Worm (Caenorhabditis elegans) whole organism, young adult: Measurements from ENCODE around the gene F36H12.17.

Experiments used
- D2030.7 ChIP-seq: fragments of 200-800 bp; sonication (Bioruptor generic); IDR thresholded peaks from 2 replicates; pipeline ENCODE4 v1.3.6; 2022; ENCODE audit warnings: missing genetic modification reagents, missing genetic modification characterization, missing compliant biosample characterization
- F22D6.2 ChIP-seq: sonication (generic microtip); optimal IDR thresholded peaks from 2 replicates; lab custom pipeline; 2016; ENCODE audit warnings: mild to moderate bottlenecking, missing genetic modification characterization, missing compliant biosample characterization
- F37B4.10 ChIP-seq: fragments of 200-800 bp; sonication (Bioruptor generic); IDR thresholded peaks from 2 replicates; pipeline ENCODE4 v1.3.6; 2022; ENCODE audit warnings: missing genetic modification characterization, missing compliant biosample characterization
- F39B2.1 ChIP-seq: fragments of 200-800 bp; sonication (Bioruptor generic); IDR thresholded peaks from 2 replicates; pipeline ENCODE4 v1.3.6; 2022; ENCODE audit warnings: missing genetic modification reagents, missing genetic modification characterization, missing compliant biosample characterization
- F55B11.4 ChIP-seq: sonication (generic microtip); optimal IDR thresholded peaks from 2 replicates; lab custom pipeline; 2016; ENCODE audit warnings: missing compliant biosample characterization, missing genetic modification characterization, borderline replicate concordance; ENCODE audit not compliant: insufficient read depth
- F57A8.1 ChIP-seq: fragments of 200-800 bp; sonication (Bioruptor generic); optimal IDR thresholded peaks from 2 replicates; lab custom pipeline; 2018; ENCODE audit warnings: mild to moderate bottlenecking, missing genetic modification characterization, moderate library complexity, missing compliant biosample characterization
- F57C9.4 ChIP-seq: sonication (generic microtip); optimal IDR thresholded peaks from 2 replicates; lab custom pipeline; 2017; ENCODE audit warnings: mild to moderate bottlenecking, missing genetic modification characterization, missing compliant biosample characterization
- T07F8.4 ChIP-seq: sonication (generic microtip); optimal IDR thresholded peaks from 2 replicates; lab custom pipeline; 2016; ENCODE audit warnings: mild to moderate bottlenecking, missing genetic modification characterization, moderate library complexity, missing compliant biosample characterization
- Y53G8AR.9 ChIP-seq: fragments of 200-800 bp; sonication (Bioruptor generic); conservative IDR thresholded peaks from 2 replicates; pipeline ENCODE4 v1.3.6; 2022; ENCODE audit warnings: missing genetic modification reagents, missing genetic modification characterization, missing compliant biosample characterization
- Y95B8A.8 ChIP-seq: fragments of 200-800 bp; sonication (Bioruptor generic); IDR thresholded peaks from 2 replicates; pipeline ENCODE4 v1.3.6; 2022; ENCODE audit warnings: missing genetic modification reagents, missing genetic modification characterization, missing compliant biosample characterization
- atf-7 ChIP-seq: sonication (generic microtip); optimal IDR thresholded peaks from 2 replicates; lab custom pipeline; 2017; ENCODE audit warnings: mild to moderate bottlenecking, missing genetic modification characterization, missing compliant biosample characterization
- ceh-27 ChIP-seq: fragments of 200-800 bp; sonication (Bioruptor generic); optimal IDR thresholded peaks from 2 replicates; lab custom pipeline; 2018; ENCODE audit warnings: mild to moderate bottlenecking, missing genetic modification characterization, moderate library complexity, missing compliant biosample characterization
- ceh-40 ChIP-seq: fragments of 200-800 bp; sonication (Bioruptor generic); IDR thresholded peaks from 2 replicates; pipeline ENCODE4 v1.3.6; 2022; ENCODE audit warnings: missing genetic modification characterization, missing compliant biosample characterization
- ceh-91 ChIP-seq: fragments of 200-800 bp; sonication (Bioruptor generic); IDR thresholded peaks from 2 replicates; pipeline ENCODE4 v1.3.6; 2022; ENCODE audit warnings: missing genetic modification reagents, missing genetic modification characterization, missing compliant biosample characterization
- dox-1 ChIP-seq: fragments of 200-800 bp; sonication (Bioruptor generic); IDR thresholded peaks from 2 replicates; pipeline ENCODE4 v1.3.6; 2022; ENCODE audit warnings: missing genetic modification reagents, missing genetic modification characterization, missing compliant biosample characterization
- efl-1 ChIP-seq: fragments of 150-350 bp; optimal IDR thresholded peaks from 2 replicates; lab custom pipeline; 2014; ENCODE audit warnings: missing biosample characterization, missing genetic modification reagents, missing genetic modification characterization
- egrh-3 ChIP-seq: fragments of 200-800 bp; sonication (Bioruptor generic); IDR thresholded peaks from 2 replicates; pipeline ENCODE4 v1.3.6; 2022; ENCODE audit warnings: missing genetic modification reagents, missing genetic modification characterization, missing compliant biosample characterization
- ets-4 ChIP-seq: fragments of 200-800 bp; sonication (Bioruptor generic); optimal IDR thresholded peaks from 2 replicates; lab custom pipeline; 2018; ENCODE audit warnings: mild to moderate bottlenecking, missing genetic modification characterization, missing compliant biosample characterization
- hlh-12 ChIP-seq: sonication (generic microtip); optimal IDR thresholded peaks from 2 replicates; lab custom pipeline; 2016; ENCODE audit warnings: missing genetic modification characterization, missing compliant biosample characterization
- hrde-1 ChIP-seq: sonication (generic microtip); optimal IDR thresholded peaks from 2 replicates; lab custom pipeline; 2016; ENCODE audit warnings: missing genetic modification characterization, mild to moderate bottlenecking, missing compliant biosample characterization, moderate library complexity, missing genotype, missing genetic modification reagents, borderline replicate concordance
- hsf-1 ChIP-seq: fragments of 200-800 bp; sonication (Bioruptor generic); IDR thresholded peaks from 2 replicates; pipeline ENCODE4 v1.3.6; 2022; ENCODE audit warnings: missing genetic modification reagents, missing genetic modification characterization, missing compliant biosample characterization
- let-526 ChIP-seq: fragments of 200-800 bp; sonication (Bioruptor generic); IDR thresholded peaks from 2 replicates; pipeline ENCODE4 v1.3.6; 2022; ENCODE audit warnings: missing genetic modification reagents, missing genetic modification characterization, missing compliant biosample characterization
- lir-1 ChIP-seq: fragments of 200-800 bp; sonication (Bioruptor generic); conservative IDR thresholded peaks from 2 replicates; pipeline ENCODE4 v1.3.6; 2022; ENCODE audit warnings: missing genetic modification reagents, missing genetic modification characterization, missing compliant biosample characterization
- lsy-27 ChIP-seq: sonication (generic microtip); optimal IDR thresholded peaks from 2 replicates; lab custom pipeline; 2017; ENCODE audit warnings: missing genetic modification characterization, mild to moderate bottlenecking, missing compliant biosample characterization, antibody characterized with exemption, missing genotype, borderline replicate concordance; ENCODE audit not compliant: insufficient read depth
- madf-6 ChIP-seq: fragments of 200-800 bp; sonication (Bioruptor generic); IDR thresholded peaks from 2 replicates; pipeline ENCODE4 v1.3.6; 2022; ENCODE audit warnings: missing genetic modification reagents, missing genetic modification characterization, missing compliant biosample characterization
- madf-8 ChIP-seq: fragments of 200-800 bp; sonication (Bioruptor generic); conservative IDR thresholded peaks from 2 replicates; pipeline ENCODE4 v1.3.6; 2022; ENCODE audit warnings: missing genetic modification reagents, missing genetic modification characterization, missing compliant biosample characterization
- nhr-120 ChIP-seq: fragments of 200-800 bp; sonication (Bioruptor generic); IDR thresholded peaks from 2 replicates; pipeline ENCODE4 v1.3.6; 2022; ENCODE audit warnings: missing genetic modification characterization, missing compliant biosample characterization
- nhr-179 ChIP-seq: sonication (generic microtip); optimal IDR thresholded peaks from 2 replicates; lab custom pipeline; 2016; ENCODE audit warnings: mild to moderate bottlenecking, missing genetic modification characterization, missing compliant biosample characterization
- nhr-27 ChIP-seq: fragments of 200-800 bp; sonication (Bioruptor generic); optimal IDR thresholded peaks from 2 replicates; lab custom pipeline; 2018; ENCODE audit warnings: mild to moderate bottlenecking, missing genetic modification characterization, moderate library complexity, missing compliant biosample characterization
- rcor-1 ChIP-seq: fragments of 200-800 bp; sonication (Bioruptor generic); IDR thresholded peaks from 2 replicates; pipeline ENCODE4 v1.3.6; 2022; ENCODE audit warnings: missing genetic modification reagents, missing genetic modification characterization, missing compliant biosample characterization
- rec-8 ChIP-seq, 2 experiments: sonication (generic microtip); optimal IDR thresholded peaks; 2 replicates each; lab custom pipeline; 2016; ENCODE audit warnings: mild to moderate bottlenecking in 2 of 2, missing genetic modification characterization in 2 of 2, missing genetic modification reagents in 2 of 2, missing genotype in 2 of 2, missing biosample characterization in 1 of 2, missing compliant biosample characterization in 1 of 2, moderate library complexity in 1 of 2
- snpc-1.3 ChIP-seq: sonication (generic microtip); optimal IDR thresholded peaks from 2 replicates; lab custom pipeline; 2017; ENCODE audit warnings: missing genetic modification characterization, mild to moderate bottlenecking, missing compliant biosample characterization, antibody characterized with exemption, moderate library complexity, missing genotype, missing genetic modification reagents; ENCODE audit not compliant: insufficient read depth
- tbx-9 ChIP-seq: sonication (generic microtip); optimal IDR thresholded peaks from 2 replicates; lab custom pipeline; 2016; ENCODE audit warnings: borderline replicate concordance, missing genetic modification characterization, inconsistent platforms, missing compliant biosample characterization
- ztf-6 ChIP-seq: fragments of 200-800 bp; sonication (Bioruptor generic); IDR thresholded peaks from 2 replicates; pipeline ENCODE4 v1.3.6; 2022; ENCODE audit warnings: missing genetic modification reagents, missing genetic modification characterization, missing compliant biosample characterization

The F36H12.17 gene

ce11 chrIV:5291207-5291606, 13.6 kb upstream of the F36H12.17 start (continued):
- TF ChIP-seq lsy-27 (no peak), efl-1 (GFP tag; lab: Kevin White, UChicago) (no peak), atf-7 (no peak), tbx-9 (tag; lab: Kevin White, UChicago) (no peak), nhr-120 (GFP tag; lab: Robert Waterston, UW) (no peak)

- TF ChIP-seq lsy-27 (no peak), madf-8 (no peak), T07F8.4 (tag; lab: Kevin White, UChicago) (no peak), Y53G8AR.9 (GFP tag; lab: Robert Waterston, UW) (no peak), F55B11.4 (tag; lab: Kevin White, UChicago) (no peak), ceh-91 (GFP tag; lab: Robert Waterston, UW) (no peak), hlh-12 (tag; lab: Kevin White, UChicago) (no peak), Y95B8A.8 (no peak), nhr-27 (no peak), snpc-1.3 (tag; lab: Kevin White, UChicago) (no peak), ceh-27 (GFP tag; lab: Kevin White, UChicago) (no peak), ztf-6 (GFP tag; lab: Robert Waterston, UW) (no peak), D2030.7 (GFP tag; lab: Robert Waterston, UW) (no peak)
Measured at ce11 chrIV:5290547-5290946, 12.9 kb upstream of the F36H12.17 start, which contains the start of gene nlp-47. TSS of gene nlp-47 (plus strand) at chrIV:5290847.

ce11 chrIV:5288932-5289331, 11.3 kb upstream of the F36H12.17 start:
- TF ChIP-seq madf-6 (GFP tag; lab: Robert Waterston, UW) (no peak), F57A8.1 (no peak), lir-1 (GFP tag; lab: Robert Waterston, UW) (no peak), egrh-3 (no peak), F37B4.10 (GFP tag; lab: Robert Waterston, UW) (no peak), hrde-1 (tag; lab: Kevin White, UChicago) (no peak), nhr-179 (tag; lab: Kevin White, UChicago) (no peak), F55B11.4 (tag; lab: Kevin White, UChicago) (no peak), F39B2.1 (no peak), rcor-1 (GFP tag; lab: Robert Waterston, UW) (no peak), rec-8 (tag; optimal IDR thresholded peaks at IDR 0.05; lab: Kevin White, UChicago) (no peak), ceh-40 (GFP tag; lab: Robert Waterston, UW) (no peak)

- TF ChIP-seq dox-1 (GFP tag; lab: Robert Waterston, UW) (no peak), F57C9.4 (no peak), rec-8 (tag; optimal IDR thresholded peaks at IDR 0.05; lab: Kevin White, UChicago) (no peak), let-526 (GFP tag; lab: Robert Waterston, UW) (no peak), F22D6.2 (tag; lab: Kevin White, UChicago) (no peak), ets-4 (GFP tag; lab: Kevin White, UChicago) (no peak), Y95B8A.8 (no peak), hsf-1 (GFP tag; lab: Robert Waterston, UW) (no peak)
Measured at ce11 chrIV:5287190-5287589, 9.5 kb upstream of the F36H12.17 start.
